Worm (Caenorhabditis elegans) whole organism, early embryonic: ENCODE measurements around the gene sec-61.A.

Experiments
- B0310.2 ChIP-seq: sonication (generic microtip); optimal IDR thresholded peaks from 2 replicates; lab custom pipeline; 2016; ENCODE audit warnings: mild to moderate bottlenecking, missing genetic modification characterization, missing compliant biosample characterization
- F13C5.2 ChIP-seq: sonication (generic microtip); optimal IDR thresholded peaks from 2 replicates; lab custom pipeline; 2017; ENCODE audit warnings: mild to moderate bottlenecking, missing genetic modification characterization, inconsistent platforms, missing compliant biosample characterization
- aly-1 ChIP-seq: sonication (generic microtip); optimal IDR thresholded peaks from 2 replicates; lab custom pipeline; 2016; ENCODE audit warnings: missing genetic modification characterization, missing compliant biosample characterization
- ama-1 ChIP-seq: fragments of 150-350 bp; optimal IDR thresholded peaks from 2 replicates; lab custom pipeline; 2014
- ceh-13 ChIP-seq: fragments of 200-800 bp; sonication (Bioruptor generic); optimal IDR thresholded peaks from 2 replicates; lab custom pipeline; 2018; ENCODE audit warnings: mild to moderate bottlenecking, missing genetic modification characterization, missing compliant biosample characterization
- ceh-36 ChIP-seq: sonication (generic microtip); optimal IDR thresholded peaks from 2 replicates; lab custom pipeline; 2016; ENCODE audit warnings: missing genetic modification characterization, inconsistent platforms, missing compliant biosample characterization
- ets-7 ChIP-seq: sonication (generic microtip); optimal IDR thresholded peaks from 2 replicates; lab custom pipeline; 2016; ENCODE audit warnings: missing genotype, missing genetic modification characterization, missing compliant biosample characterization
- flt-1 ChIP-seq: fragments of 200-800 bp; sonication (Bioruptor generic); IDR thresholded peaks from 2 replicates; pipeline ENCODE4 v1.3.6; 2022; ENCODE audit warnings: missing genetic modification characterization, missing compliant biosample characterization
- hmbx-1 ChIP-seq: sonication (generic microtip); optimal IDR thresholded peaks from 2 replicates; lab custom pipeline; 2016; ENCODE audit warnings: mild to moderate bottlenecking, missing genetic modification characterization, missing compliant biosample characterization
- hmg-4 ChIP-seq: fragments of 200-800 bp; sonication (Bioruptor generic); optimal IDR thresholded peaks from 2 replicates; lab custom pipeline; 2018; ENCODE audit warnings: mild to moderate bottlenecking, missing genetic modification characterization, missing compliant biosample characterization
- hnd-1 ChIP-seq: sonication (generic microtip); optimal IDR thresholded peaks from 2 replicates; lab custom pipeline; 2016; ENCODE audit warnings: missing genetic modification characterization, missing compliant biosample characterization
- pes-1 ChIP-seq: fragments of 200-800 bp; sonication (Bioruptor generic); IDR thresholded peaks from 2 replicates; pipeline ENCODE4 v1.3.6; 2022; ENCODE audit warnings: missing genetic modification reagents, missing genetic modification characterization, missing compliant biosample characterization
- scrt-1 ChIP-seq: fragments of 200-800 bp; sonication (Bioruptor generic); IDR thresholded peaks from 2 replicates; pipeline ENCODE4 v1.3.6; 2022; ENCODE audit warnings: missing genetic modification characterization, missing compliant biosample characterization
- sea-1 ChIP-seq: fragments of 200-800 bp; sonication (Bioruptor generic); conservative IDR thresholded peaks from 2 replicates; pipeline ENCODE4 v1.3.6; 2022; ENCODE audit warnings: missing genetic modification characterization, missing compliant biosample characterization
- tbx-11 ChIP-seq: fragments of 200-800 bp; sonication (Bioruptor generic); IDR thresholded peaks from 2 replicates; pipeline ENCODE4 v1.3.6; 2022; ENCODE audit warnings: missing genetic modification characterization, missing compliant biosample characterization
- tbx-37 ChIP-seq: fragments of 200-800 bp; sonication (Bioruptor generic); conservative IDR thresholded peaks from 2 replicates; pipeline ENCODE4 v1.3.6; 2022; ENCODE audit warnings: missing genetic modification reagents, missing genetic modification characterization, missing compliant biosample characterization
- tra-4 ChIP-seq: sonication (generic microtip); optimal IDR thresholded peaks from 2 replicates; lab custom pipeline; 2017; ENCODE audit warnings: missing genetic modification characterization, missing compliant biosample characterization

The sec-61.A gene

ce11 chrIV:14824878-14825352 lies at the start of gene sec-61.A:
TSS of gene sec-61.A (minus strand) at chrIV:14825264.
- no peak for TF ChIP-seq ama-1 (lab: Kevin White, UChicago)
- peak; percentile 59 for TF ChIP-seq hmg-4 (GFP tag; lab: Kevin White, UChicago)
- TF ChIP-seq F13C5.2 (tag; lab: Kevin White, UChicago): peak; percentile 57
- TF ChIP-seq tbx-11 (GFP tag; lab: Robert Waterston, UW): no peak
- TF ChIP-seq ceh-36 (tag; lab: Kevin White, UChicago): no peak
- TF ChIP-seq hmbx-1 (tag; lab: Kevin White, UChicago): no peak

ce11 chrIV:14872320-14872719 lies 47.3 kb upstream of the sec-61.A start:
- TF ChIP-seq ceh-13 (GFP tag; lab: Kevin White, UChicago) (peak; percentile 17), F13C5.2 (tag; lab: Kevin White, UChicago) (peak; percentile 31), aly-1 (tag; lab: Kevin White, UChicago) (peak; percentile 66), hnd-1 (no peak), sea-1 (GFP tag; lab: Robert Waterston, UW) (0 out of 2 replicates have a peak, but pooled peaks have one; percentile 35)

ce11 chrIV:14869844-14870433 lies 44.9 kb upstream of the sec-61.A start:
- TF ChIP-seq flt-1 (GFP tag; lab: Robert Waterston, UW) (no peak), tbx-37 (no peak), ceh-36 (tag; lab: Kevin White, UChicago) (no peak), tra-4 (tag; lab: Kevin White, UChicago) (no peak), hmbx-1 (tag; lab: Kevin White, UChicago) (no peak), scrt-1 (no peak), pes-1 (no peak), ets-7 (tag; lab: Kevin White, UChicago) (no peak), ceh-13 (GFP tag; lab: Kevin White, UChicago) (no peak), hmg-4 (GFP tag; lab: Kevin White, UChicago) (no peak), aly-1 (tag; lab: Kevin White, UChicago) (no peak), ama-1 (lab: Kevin White, UChicago) (no peak)

ce11 chrIV:14868560-14868959 lies 43.5 kb upstream of the sec-61.A start:
- TF ChIP-seq tbx-37 (no peak), aly-1 (tag; lab: Kevin White, UChicago) (no peak), F13C5.2 (tag; lab: Kevin White, UChicago) (no peak), tbx-11 (GFP tag; lab: Robert Waterston, UW) (no peak), sea-1 (GFP tag; lab: Robert Waterston, UW) (no peak), ets-7 (tag; lab: Kevin White, UChicago) (no peak)

ce11 chrIV:14864529-14864928 lies 39.5 kb upstream of the sec-61.A start:
- no peak for TF ChIP-seq B0310.2 (tag; lab: Kevin White, UChicago)
- TF ChIP-seq tbx-37: no peak
- no peak for TF ChIP-seq ets-7 (tag; lab: Kevin White, UChicago)
- no peak for TF ChIP-seq tra-4 (tag; lab: Kevin White, UChicago)
- TF ChIP-seq sea-1 (GFP tag; lab: Robert Waterston, UW): no peak
- TF ChIP-seq hmbx-1 (tag; lab: Kevin White, UChicago): no peak

ce11 chrIV:14863772-14864171 lies 38.7 kb upstream of the sec-61.A start:
- TF ChIP-seq ama-1 (lab: Kevin White, UChicago) (no peak), hmbx-1 (tag; lab: Kevin White, UChicago) (no peak), tbx-37 (no peak), F13C5.2 (tag; lab: Kevin White, UChicago) (no peak), tra-4 (tag; lab: Kevin White, UChicago) (no peak), scrt-1 (no peak), hnd-1 (no peak), ceh-36 (tag; lab: Kevin White, UChicago) (no peak), ets-7 (tag; lab: Kevin White, UChicago) (no peak), aly-1 (tag; lab: Kevin White, UChicago) (no peak), flt-1 (GFP tag; lab: Robert Waterston, UW) (no peak)

- TF ChIP-seq flt-1 (GFP tag; lab: Robert Waterston, UW) (no peak), sea-1 (GFP tag; lab: Robert Waterston, UW) (no peak), pes-1 (no peak), ceh-13 (GFP tag; lab: Kevin White, UChicago) (no peak), aly-1 (tag; lab: Kevin White, UChicago) (no peak), B0310.2 (tag; lab: Kevin White, UChicago) (no peak), hmbx-1 (tag; lab: Kevin White, UChicago) (no peak), hnd-1 (no peak), ama-1 (lab: Kevin White, UChicago) (no peak), scrt-1 (no peak), ets-7 (tag; lab: Kevin White, UChicago) (no peak), tra-4 (tag; lab: Kevin White, UChicago) (no peak), ceh-36 (tag; lab: Kevin White, UChicago) (no peak), F13C5.2 (tag; lab: Kevin White, UChicago) (no peak), tbx-11 (GFP tag; lab: Robert Waterston, UW) (no peak)
Observed at ce11 chrIV:14862147-14862546, 37.1 kb upstream of the sec-61.A start, which contains the start of gene Y57G11C.38. TSS of gene Y57G11C.38 (plus strand) at chrIV:14862447.

ce11 chrIV:14861691-14862090 lies 36.6 kb upstream of the sec-61.A start, which contains the start of gene Y57G11C.23:
TSS of gene Y57G11C.23 (minus strand) at chrIV:14861791.
- TF ChIP-seq flt-1 (GFP tag; lab: Robert Waterston, UW): no peak
- no peak for TF ChIP-seq ets-7 (tag; lab: Kevin White, UChicago)
- no peak for TF ChIP-seq B0310.2 (tag; lab: Kevin White, UChicago)
- no peak for TF ChIP-seq tbx-37
- TF ChIP-seq hnd-1: no peak
